Fruit fly (Drosophila melanogaster) whole organism, embryonic: ENCODE measurements around the gene BCL7-like.

Experiments used
- Ada2b ChIP-seq: fragments of 200-800 bp; sonication (Bioruptor generic); IDR thresholded peaks from 2 replicates; pipeline ENCODE4 v1.3.6; 2022; ENCODE audit warnings: missing biosample characterization, missing genetic modification characterization
- CG10267 ChIP-seq: fragments of 200-800 bp; sonication (Bioruptor generic); optimal IDR thresholded peaks from 2 replicates; lab custom pipeline; 2018; ENCODE audit warnings: missing biosample characterization, mild to moderate bottlenecking, missing genetic modification characterization, moderate library complexity
- CG10979 ChIP-seq: fragments of 200-800 bp; sonication (Bioruptor generic); optimal IDR thresholded peaks from 2 replicates; lab custom pipeline; 2018; ENCODE audit warnings: missing biosample characterization, mild to moderate bottlenecking, missing genetic modification characterization, moderate library complexity
- CG13123 ChIP-seq: fragments of 200-800 bp; sonication (Bioruptor generic); optimal IDR thresholded peaks from 2 replicates; lab custom pipeline; 2016; ENCODE audit warnings: missing biosample characterization, missing genetic modification characterization
- CG15514 ChIP-seq: fragments of 200-800 bp; sonication (Bioruptor generic); optimal IDR thresholded peaks from 3 replicates; lab custom pipeline; 2017; ENCODE audit warnings: missing biosample characterization, missing genetic modification characterization, mild to moderate bottlenecking, moderate library complexity, missing genetic modification reagents
- CG15696 ChIP-seq: fragments of 200-800 bp; sonication (Bioruptor generic); optimal IDR thresholded peaks from 2 replicates; lab custom pipeline; 2019; ENCODE audit warnings: missing biosample characterization, mild to moderate bottlenecking, missing genetic modification characterization, moderate library complexity
- CG17361 ChIP-seq: fragments of 200-800 bp; sonication (Bioruptor generic); IDR thresholded peaks from 3 replicates; pipeline ENCODE4 v1.3.6; 2022; ENCODE audit warnings: missing biosample characterization, missing genetic modification characterization
- CG18262 ChIP-seq: fragments of 200-800 bp; optimal IDR thresholded peaks from 3 replicates; lab custom pipeline; 2019; ENCODE audit warnings: missing biosample characterization, mild to moderate bottlenecking, missing genetic modification characterization, moderate library complexity
- CG2712 ChIP-seq: fragments of 200-800 bp; optimal IDR thresholded peaks from 3 replicates; lab custom pipeline; 2019; ENCODE audit warnings: missing biosample characterization, mild to moderate bottlenecking, missing genetic modification characterization, moderate library complexity
- CG5245 ChIP-seq: fragments of 200-800 bp; sonication (Bioruptor generic); optimal IDR thresholded peaks from 3 replicates; lab custom pipeline; 2016; ENCODE audit warnings: missing biosample characterization, missing genetic modification characterization
- CG6654 ChIP-seq: fragments of 200-800 bp; sonication (Bioruptor generic); optimal IDR thresholded peaks from 2 replicates; lab custom pipeline; 2017; ENCODE audit warnings: missing biosample characterization, mild to moderate bottlenecking, missing genetic modification characterization
- CG7556 ChIP-seq: fragments of 200-800 bp; sonication (Bioruptor generic); optimal IDR thresholded peaks from 2 replicates; lab custom pipeline; 2017; ENCODE audit warnings: missing biosample characterization, mild to moderate bottlenecking, missing genetic modification characterization
- CG7839 ChIP-seq: fragments of 200-800 bp; sonication (Bioruptor generic); optimal IDR thresholded peaks from 3 replicates; lab custom pipeline; 2018; ENCODE audit warnings: missing biosample characterization, mild to moderate bottlenecking, missing genetic modification characterization, moderate library complexity
- CG7963 ChIP-seq: fragments of 200-800 bp; sonication (Bioruptor generic); IDR thresholded peaks from 3 replicates; pipeline ENCODE4 v1.3.6; 2022; ENCODE audit warnings: missing biosample characterization, missing genetic modification characterization; ENCODE audit not compliant: partially characterized antibody
- CG9817 ChIP-seq: fragments of 200-800 bp; sonication (Bioruptor generic); optimal IDR thresholded peaks from 2 replicates; lab custom pipeline; 2018; ENCODE audit warnings: missing biosample characterization, mild to moderate bottlenecking, missing genetic modification characterization, moderate library complexity
- Deaf1 ChIP-seq: fragments of 200-800 bp; optimal IDR thresholded peaks from 3 replicates; lab custom pipeline; 2019; ENCODE audit warnings: missing biosample characterization, mild to moderate bottlenecking, missing genetic modification characterization, moderate library complexity
- Eip74EF ChIP-seq, 2 experiments: fragments of 200-800 bp in 1 of 2; fragments of >200 bp in 1 of 2; sonication (Bioruptor generic) in 1 of 2; optimal IDR thresholded peaks; 2 replicates each; lab custom pipeline; 2017 to 2019; ENCODE audit warnings: missing biosample characterization in 2 of 2, missing genetic modification characterization in 2 of 2, mild to moderate bottlenecking in 1 of 2, moderate library complexity in 1 of 2
- HHEX ChIP-seq: fragments of 200-800 bp; sonication (Bioruptor generic); optimal IDR thresholded peaks from 3 replicates; lab custom pipeline; 2017; ENCODE audit warnings: missing biosample characterization, mild to moderate bottlenecking, missing genetic modification characterization, missing genetic modification reagents
- HLH3B ChIP-seq: fragments of 200-800 bp; sonication (Bioruptor generic); IDR thresholded peaks from 2 replicates; pipeline ENCODE4 v1.3.6; 2022; ENCODE audit warnings: missing biosample characterization, missing genetic modification characterization
- HLH4C ChIP-seq: fragments of 200-800 bp; sonication (Bioruptor generic); IDR thresholded peaks from 3 replicates; pipeline ENCODE4 v1.3.6; 2022; ENCODE audit warnings: missing biosample characterization, missing genetic modification characterization; ENCODE audit not compliant: partially characterized antibody
- Hr3 ChIP-seq: fragments of 200-800 bp; sonication (Bioruptor generic); optimal IDR thresholded peaks from 3 replicates; lab custom pipeline; 2016; ENCODE audit warnings: missing biosample characterization, missing genetic modification characterization
- Hr51 ChIP-seq, 2 experiments: fragments of 200-800 bp; sonication (Bioruptor generic); optimal IDR thresholded peaks; 2 replicates in 1 of 2; 3 replicates in 1 of 2; lab custom pipeline; 2016 to 2018; ENCODE audit warnings: missing biosample characterization in 2 of 2, missing genetic modification characterization in 2 of 2, mild to moderate bottlenecking in 1 of 2, moderate library complexity in 1 of 2
- Jarid2 ChIP-seq: fragments of 200-800 bp; sonication (Bioruptor generic); optimal IDR thresholded peaks from 3 replicates; lab custom pipeline; 2017; ENCODE audit warnings: mild to moderate bottlenecking, missing biosample characterization, missing genetic modification reagents, missing genetic modification characterization
- NfI ChIP-seq: fragments of 200-800 bp; sonication (Bioruptor generic); optimal IDR thresholded peaks from 3 replicates; lab custom pipeline; 2018; ENCODE audit warnings: missing biosample characterization, mild to moderate bottlenecking, missing genetic modification characterization, moderate library complexity
- PHDP ChIP-seq: fragments of 200-800 bp; sonication (Bioruptor generic); optimal IDR thresholded peaks from 3 replicates; lab custom pipeline; 2018; ENCODE audit warnings: missing biosample characterization, mild to moderate bottlenecking, missing genetic modification characterization, moderate library complexity
- Six4 ChIP-seq: fragments of 200-800 bp; sonication (Bioruptor generic); optimal IDR thresholded peaks from 2 replicates; lab custom pipeline; 2016; ENCODE audit warnings: missing biosample characterization, missing genetic modification characterization
- Sox100B ChIP-seq: fragments of 200-800 bp; sonication (Bioruptor generic); optimal IDR thresholded peaks from 3 replicates; lab custom pipeline; 2018; ENCODE audit warnings: missing biosample characterization, mild to moderate bottlenecking, missing genetic modification characterization
- Sry-β ChIP-seq: fragments of 200-800 bp; sonication (Bioruptor generic); optimal IDR thresholded peaks from 2 replicates; lab custom pipeline; 2018; ENCODE audit warnings: missing biosample characterization, mild to moderate bottlenecking, missing genetic modification characterization, moderate library complexity
- Xbp1 ChIP-seq: fragments of 200-800 bp; sonication (Bioruptor generic); optimal IDR thresholded peaks from 3 replicates; lab custom pipeline; 2016; ENCODE audit warnings: missing biosample characterization, mild to moderate bottlenecking, missing genetic modification characterization
- ab ChIP-seq: fragments of 200-800 bp; sonication (Bioruptor generic); optimal IDR thresholded peaks from 2 replicates; lab custom pipeline; 2016; ENCODE audit warnings: missing biosample characterization, missing genetic modification characterization
- amos ChIP-seq: fragments of 200-800 bp; sonication (Bioruptor generic); IDR thresholded peaks from 2 replicates; pipeline ENCODE4 v1.3.6; 2022; ENCODE audit warnings: missing biosample characterization, missing genetic modification characterization; ENCODE audit not compliant: partially characterized antibody
- bowl ChIP-seq: fragments of 200-800 bp; sonication (Bioruptor generic); IDR thresholded peaks from 2 replicates; pipeline ENCODE4 v1.3.6; 2022; ENCODE audit warnings: missing biosample characterization, missing genetic modification characterization
- caup ChIP-seq: fragments of 200-800 bp; sonication (Bioruptor generic); optimal IDR thresholded peaks from 3 replicates; lab custom pipeline; 2017; ENCODE audit warnings: missing biosample characterization, mild to moderate bottlenecking, missing genetic modification characterization, moderate library complexity; ENCODE audit not compliant: severe bottlenecking
- cg ChIP-seq: fragments of 200-800 bp; sonication (Bioruptor generic); optimal IDR thresholded peaks from 3 replicates; lab custom pipeline; 2019; ENCODE audit warnings: missing biosample characterization, mild to moderate bottlenecking, missing genetic modification characterization, moderate library complexity
- dysf ChIP-seq: fragments of 200-800 bp; sonication (Bioruptor generic); IDR thresholded peaks from 3 replicates; pipeline ENCODE4 v1.3.6; 2022; ENCODE audit warnings: missing biosample characterization, missing genetic modification characterization
- gcm ChIP-seq: fragments of 200-800 bp; sonication (Bioruptor generic); optimal IDR thresholded peaks from 2 replicates; lab custom pipeline; 2019; ENCODE audit warnings: missing biosample characterization, mild to moderate bottlenecking, missing genetic modification characterization, moderate library complexity
- grau ChIP-seq: fragments of 200-800 bp; optimal IDR thresholded peaks from 3 replicates; lab custom pipeline; 2019; ENCODE audit warnings: missing biosample characterization, mild to moderate bottlenecking, missing genetic modification characterization, moderate library complexity
- lab ChIP-seq: fragments of 200-800 bp; sonication (Bioruptor generic); optimal IDR thresholded peaks from 3 replicates; lab custom pipeline; 2017; ENCODE audit warnings: missing biosample characterization, missing genetic modification characterization, mild to moderate bottlenecking, moderate library complexity, missing genetic modification reagents
- lilli ChIP-seq: fragments of 200-800 bp; sonication (Bioruptor generic); optimal IDR thresholded peaks from 3 replicates; lab custom pipeline; 2016; ENCODE audit warnings: missing biosample characterization, missing genetic modification characterization
- p53 ChIP-seq: fragments of 200-800 bp; sonication (Bioruptor generic); optimal IDR thresholded peaks from 2 replicates; lab custom pipeline; 2016; ENCODE audit warnings: missing biosample characterization, missing genetic modification characterization
- pb ChIP-seq: fragments of 200-800 bp; sonication (Bioruptor generic); optimal IDR thresholded peaks from 3 replicates; lab custom pipeline; 2016; ENCODE audit warnings: missing biosample characterization, missing genetic modification characterization
- peb ChIP-seq: fragments of 200-800 bp; sonication (Bioruptor generic); IDR thresholded peaks from 2 replicates; pipeline ENCODE4 v1.3.6; 2022; ENCODE audit warnings: missing biosample characterization, missing genetic modification characterization
- ro ChIP-seq: fragments of 200-800 bp; sonication (Bioruptor generic); IDR thresholded peaks from 2 replicates; pipeline ENCODE4 v1.3.6; 2022; ENCODE audit warnings: missing biosample characterization, missing genetic modification characterization
- sc ChIP-seq, 3 experiments: fragments of >200 bp in 2 of 3; fragments of 200-800 bp in 1 of 3; sonication (Bioruptor generic) in 1 of 3; optimal IDR thresholded peaks; 2 replicates in 2 of 3; 3 replicates in 1 of 3; lab custom pipeline; 2017; ENCODE audit warnings: mild to moderate bottlenecking in 1 of 3, missing biosample characterization in 1 of 3, missing genetic modification characterization in 1 of 3, missing genetic modification reagents in 1 of 3
- sna ChIP-seq: fragments of 200-800 bp; sonication (Bioruptor generic); IDR thresholded peaks from 2 replicates; pipeline ENCODE4 v1.3.6; 2022; ENCODE audit warnings: missing biosample characterization, missing genetic modification characterization; ENCODE audit not compliant: partially characterized antibody
- unc-4 ChIP-seq: fragments of 200-800 bp; sonication (Bioruptor generic); IDR thresholded peaks from 2 replicates; pipeline ENCODE4 v1.3.6; 2022; ENCODE audit warnings: missing biosample characterization, missing genetic modification characterization; ENCODE audit not compliant: partially characterized antibody
- wek ChIP-seq: fragments of 200-800 bp; sonication (Bioruptor generic); optimal IDR thresholded peaks from 3 replicates; lab custom pipeline; 2018; ENCODE audit warnings: missing biosample characterization, mild to moderate bottlenecking, missing genetic modification characterization, moderate library complexity
- zen ChIP-seq: fragments of 200-800 bp; sonication (Bioruptor generic); optimal IDR thresholded peaks from 3 replicates; lab custom pipeline; 2018; ENCODE audit warnings: missing biosample characterization, mild to moderate bottlenecking, missing genetic modification characterization, moderate library complexity

Gene BCL7-like

dm6 chrX:9350309-9350708 lies 6.1 kb upstream of the BCL7-like start (continued):
- TF ChIP-seq Six4 (GFP tag; lab: Kevin White, UChicago) (peak; percentile 11), CG10267 (tag; lab: Kevin White, UChicago) (peak; percentile 56), ro (GFP tag; lab: Robert Waterston, UW) (no peak), cg (no peak), wek (GFP tag; lab: Kevin White, UChicago) (no peak), bowl (no peak), lilli (GFP tag; lab: Kevin White, UChicago) (no peak), gcm (GFP tag; lab: Kevin White, UChicago) (peak; percentile 32), CG6654 (no peak), Jarid2 (GFP tag; lab: Kevin White, UChicago) (no peak), CG18262 (tag; lab: Kevin White, UChicago) (peak; percentile 47), Deaf1 (tag; lab: Kevin White, UChicago) (peak; percentile 25), Sry-β (no peak), PHDP (peak; percentile 60), CG17361 (GFP tag; lab: Robert Waterston, UW) (peak; percentile 32; the same call in 1 of the 3 replicates), HLH3B (GFP tag; lab: Robert Waterston, UW) (0 out of 2 replicates have a peak, but pooled peaks have one; percentile 32), unc-4 (GFP tag; lab: Robert Waterston, UW) (no peak), Hr51 (GFP tag; optimal IDR thresholded peaks at IDR 0.05; lab: Kevin White, UChicago) (peak in 1 of 2 experiments; percentile 68), sna (GFP tag; lab: Robert Waterston, UW) (no peak), CG15514 (GFP tag; lab: Kevin White, UChicago) (peak; percentile 1), CG5245 (no peak), Xbp1 (GFP tag; lab: Kevin White, UChicago) (peak; percentile 17), dysf (no peak; the same call in 2 of the 3 replicates), sc (optimal IDR thresholded peaks at IDR 0.05; lab: Kevin White, UChicago) (no peak), sc (GFP tag; optimal IDR thresholded peaks at IDR 0.05; lab: Kevin White, UChicago) (no peak), CG7556 (GFP tag; lab: Kevin White, UChicago) (peak; percentile 37), CG15696 (tag; lab: Kevin White, UChicago) (peak; percentile 4), zen (tag; lab: Kevin White, UChicago) (peak; percentile 13), amos (no peak), grau (tag; lab: Kevin White, UChicago) (peak; percentile 62), Ada2b (GFP tag; lab: Robert Waterston, UW) (peak; percentile 49; the same call in 1 of the 2 replicates), Hr3 (GFP tag; lab: Kevin White, UChicago) (peak; percentile 24), NfI (GFP tag; lab: Kevin White, UChicago) (peak; percentile 6), p53 (no peak), CG9817 (tag; lab: Kevin White, UChicago) (peak; percentile 14), HLH4C (GFP tag; lab: Robert Waterston, UW) (no peak), Eip74EF (GFP tag; optimal IDR thresholded peaks at IDR 0.05; lab: Kevin White, UChicago) (peak in 1 of 2 experiments; percentile 10), CG10979 (tag; lab: Kevin White, UChicago) (peak; percentile 57), pb (GFP tag; lab: Kevin White, UChicago) (no peak), CG2712 (tag; lab: Kevin White, UChicago) (peak; percentile 71), ab (GFP tag; lab: Kevin White, UChicago) (no peak), peb (no peak), HHEX (GFP tag; lab: Kevin White, UChicago) (no peak), CG13123 (GFP tag; lab: Kevin White, UChicago) (no peak), Sox100B (peak; percentile 31), CG7963 (GFP tag; lab: Robert Waterston, UW) (no peak), caup (no peak), CG7839 (tag; lab: Kevin White, UChicago) (peak; percentile 65), lab (GFP tag; lab: Kevin White, UChicago) (peak; percentile 64)
